Worm (Caenorhabditis elegans) whole organism, L2 larva: Measurements from ENCODE around the gene rga-3.

ENCODE experiments used
- C34F6.9 ChIP-seq: fragments of 150-350 bp; optimal IDR thresholded peaks from 2 replicates; lab custom pipeline; 2014; ENCODE audit warnings: missing biosample characterization, missing genetic modification characterization
- R02D3.7 ChIP-seq: fragments of 150-350 bp; optimal IDR thresholded peaks from 2 replicates; lab custom pipeline; 2014; ENCODE audit warnings: missing biosample characterization, missing genetic modification characterization
- Y55F3AM.14 ChIP-seq: fragments of 200-800 bp; sonication (Bioruptor generic); optimal IDR thresholded peaks from 2 replicates; lab custom pipeline; 2018; ENCODE audit warnings: mild to moderate bottlenecking, missing genetic modification characterization, missing compliant biosample characterization
- alr-1 ChIP-seq: fragments of 150-350 bp; optimal IDR thresholded peaks from 2 replicates; lab custom pipeline; 2014; ENCODE audit warnings: missing biosample characterization, missing genetic modification characterization
- ama-1 ChIP-seq: fragments of 150-350 bp; optimal IDR thresholded peaks from 2 replicates; lab custom pipeline; 2018; ENCODE audit warnings: inconsistent platforms
- blmp-1 ChIP-seq: sonication (generic microtip); optimal IDR thresholded peaks from 2 replicates; lab custom pipeline; 2017; ENCODE audit warnings: missing genetic modification characterization, mild to moderate bottlenecking, missing compliant biosample characterization, antibody characterized with exemption, moderate library complexity; ENCODE audit not compliant: insufficient read depth
- ceh-82 ChIP-seq: fragments of 150-350 bp; optimal IDR thresholded peaks from 2 replicates; lab custom pipeline; 2014; ENCODE audit warnings: missing biosample characterization, missing genetic modification characterization
- crh-2 ChIP-seq: sonication (generic microtip); optimal IDR thresholded peaks from 2 replicates; lab custom pipeline; 2017; ENCODE audit warnings: missing biosample characterization, missing genetic modification characterization
- egl-27 ChIP-seq: sonication (generic microtip); optimal IDR thresholded peaks from 3 replicates; lab custom pipeline; 2017; ENCODE audit warnings: missing biosample characterization, missing genetic modification reagents, missing genetic modification characterization
- elt-3 ChIP-seq: sonication (generic microtip); optimal IDR thresholded peaks from 2 replicates; lab custom pipeline; 2017; ENCODE audit warnings: missing biosample characterization, missing genetic modification characterization
- fos-1 ChIP-seq: fragments of 150-350 bp; optimal IDR thresholded peaks from 2 replicates; lab custom pipeline; 2014; ENCODE audit warnings: missing biosample characterization, missing genetic modification characterization
- gmeb-1 ChIP-seq: fragments of 150-350 bp; optimal IDR thresholded peaks from 2 replicates; lab custom pipeline; 2014; ENCODE audit warnings: missing biosample characterization, missing genetic modification characterization
- lin-39 ChIP-seq: fragments of 150-350 bp; optimal IDR thresholded peaks from 2 replicates; lab custom pipeline; 2014; ENCODE audit warnings: missing biosample characterization, missing genetic modification reagents, missing genetic modification characterization
- lsy-2 ChIP-seq, 2 experiments: fragments of 150-350 bp in 1 of 2; sonication (generic microtip) in 1 of 2; optimal IDR thresholded peaks; 2 replicates each; lab custom pipeline; 2014 to 2017; ENCODE audit warnings: missing biosample characterization in 2 of 2, missing genetic modification characterization in 2 of 2
- mdl-1 ChIP-seq, 2 experiments: fragments of 150-350 bp in 1 of 2; sonication (generic microtip) in 1 of 2; optimal IDR thresholded peaks; 2 replicates each; lab custom pipeline; 2017; ENCODE audit warnings: missing biosample characterization in 2 of 2, missing genetic modification characterization in 2 of 2
- nhr-10 ChIP-seq: sonication (generic microtip); optimal IDR thresholded peaks from 2 replicates; lab custom pipeline; 2017; ENCODE audit warnings: missing biosample characterization, missing genetic modification characterization
- nhr-11 ChIP-seq: fragments of 150-350 bp; optimal IDR thresholded peaks from 2 replicates; lab custom pipeline; 2014; ENCODE audit warnings: missing biosample characterization, missing genetic modification characterization
- nhr-12 ChIP-seq: fragments of 150-350 bp; optimal IDR thresholded peaks from 2 replicates; lab custom pipeline; 2014; ENCODE audit warnings: missing biosample characterization, missing genetic modification characterization
- nhr-129 ChIP-seq: fragments of 150-350 bp; optimal IDR thresholded peaks from 2 replicates; lab custom pipeline; 2014; ENCODE audit warnings: missing biosample characterization, missing genetic modification characterization
- nhr-21 ChIP-seq: fragments of 150-350 bp; optimal IDR thresholded peaks from 2 replicates; lab custom pipeline; 2014; ENCODE audit warnings: missing biosample characterization, missing genetic modification characterization
- nhr-237 ChIP-seq: fragments of 150-350 bp; optimal IDR thresholded peaks from 2 replicates; lab custom pipeline; 2014; ENCODE audit warnings: missing biosample characterization, missing genetic modification characterization
- nhr-25 ChIP-seq: fragments of 150-350 bp; sonication (generic microtip); optimal IDR thresholded peaks from 3 replicates; lab custom pipeline; 2014; ENCODE audit warnings: missing biosample characterization, missing genetic modification characterization
- nhr-6 ChIP-seq: fragments of 150-350 bp; optimal IDR thresholded peaks from 2 replicates; lab custom pipeline; 2014; ENCODE audit warnings: missing biosample characterization, missing genetic modification characterization
- sem-4 ChIP-seq: fragments of 150-350 bp; optimal IDR thresholded peaks from 2 replicates; lab custom pipeline; 2014; ENCODE audit warnings: missing biosample characterization, missing genetic modification reagents, missing genetic modification characterization
- skn-1 ChIP-seq: sonication (generic microtip); optimal IDR thresholded peaks from 2 replicates; lab custom pipeline; 2017; ENCODE audit warnings: missing biosample characterization, missing genetic modification characterization
- sma-3 ChIP-seq: sonication (generic microtip); optimal IDR thresholded peaks from 2 replicates; lab custom pipeline; 2016; ENCODE audit warnings: missing genetic modification reagents, missing genetic modification characterization, missing compliant biosample characterization
- sma-9 ChIP-seq, 2 experiments: fragments of 150-350 bp in 1 of 2; sonication (generic microtip) in 1 of 2; optimal IDR thresholded peaks; 2 replicates each; lab custom pipeline; 2014 to 2016; ENCODE audit warnings: missing genetic modification characterization in 2 of 2, mild to moderate bottlenecking in 1 of 2, missing biosample characterization in 1 of 2, missing compliant biosample characterization in 1 of 2, missing genetic modification reagents in 1 of 2, moderate library complexity in 1 of 2
- unc-55 ChIP-seq: fragments of 150-350 bp; sonication (generic microtip); optimal IDR thresholded peaks from 3 replicates; lab custom pipeline; 2014; ENCODE audit warnings: missing biosample characterization, missing genetic modification reagents, missing genetic modification characterization
- ztf-11 ChIP-seq: sonication (generic microtip); optimal IDR thresholded peaks from 2 replicates; lab custom pipeline; 2017; ENCODE audit warnings: missing biosample characterization, missing genetic modification characterization

Gene rga-3

ce11 chrV:5687115-5687979 lies 30.3 kb upstream of the rga-3 start, which contains the start of gene F25B4.7:
Gene F25B4.7 (minus strand): TSS chrV:5687226.
- peak; percentile 82 for TF ChIP-seq nhr-129 (tag; lab: Kevin White, UChicago)
- no peak for TF ChIP-seq ztf-11 (tag; lab: Kevin White, UChicago)
- TF ChIP-seq egl-27 = no peak
- TF ChIP-seq ceh-82 (tag; lab: Kevin White, UChicago) = no peak
- TF ChIP-seq nhr-237 (tag; lab: Kevin White, UChicago) = no peak
- no peak for TF ChIP-seq elt-3 (tag; lab: Kevin White, UChicago)
- TF ChIP-seq R02D3.7 = no peak
- no peak for TF ChIP-seq nhr-6
- peak; percentile 74 for TF ChIP-seq sma-9 (GFP tag; optimal IDR thresholded peaks at IDR 0.05; lab: Kevin White, UChicago)
- TF ChIP-seq sma-9 (tag; optimal IDR thresholded peaks at IDR 0.05; lab: Kevin White, UChicago) = no peak
- TF ChIP-seq crh-2 (tag; lab: Kevin White, UChicago) = peak; percentile 67
- peak; percentile 33 for TF ChIP-seq nhr-25 (tag; lab: Kevin White, UChicago)
- TF ChIP-seq fos-1 = peak; percentile 40
- TF ChIP-seq unc-55 = peak; percentile 64
- TF ChIP-seq lsy-2 (tag; optimal IDR thresholded peaks at IDR 0.05; lab: Kevin White, UChicago) = peak in 1 of 2 experiments; percentile 41
- TF ChIP-seq nhr-12 (tag; lab: Kevin White, UChicago) = no peak
- peak; percentile 41 for TF ChIP-seq nhr-21 (tag; lab: Kevin White, UChicago)
- peak; percentile 68 for TF ChIP-seq C34F6.9 (tag; lab: Kevin White, UChicago)

DNA sequence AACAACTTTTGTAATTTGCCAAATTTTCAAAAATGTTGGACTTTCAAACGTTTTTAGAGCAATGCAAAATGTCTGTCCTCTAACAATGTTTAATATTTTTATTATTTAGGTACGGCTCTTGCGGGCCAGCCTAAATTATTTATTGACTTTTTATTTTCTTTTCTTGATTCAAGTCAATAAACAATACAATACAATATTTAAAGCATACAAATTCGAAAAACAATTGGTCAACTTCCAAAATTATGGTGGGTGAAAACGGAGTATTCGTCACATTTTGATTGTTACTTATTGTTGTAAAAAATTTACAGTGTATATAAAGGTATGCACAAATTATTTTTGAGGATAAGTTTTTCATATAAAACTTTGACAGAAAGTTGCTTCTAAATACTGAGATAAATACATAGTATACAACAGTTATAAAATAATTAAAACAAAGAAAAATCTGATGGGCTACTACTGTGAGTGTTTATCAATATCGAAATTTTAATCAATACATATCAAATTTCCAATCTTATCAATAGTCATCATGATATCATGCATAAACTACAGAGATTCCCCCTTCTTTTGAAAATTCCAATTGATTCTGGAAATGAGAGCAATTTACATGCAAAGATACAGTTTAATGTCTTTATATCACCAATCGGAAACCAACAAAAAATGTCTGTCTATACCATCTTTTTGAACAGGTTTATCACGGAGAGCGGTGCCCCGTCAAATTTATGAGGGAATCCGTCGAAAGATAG lies 25.8 kb upstream of the rga-3 start, which contains the start of gene F25B4.8:
Gene F25B4.8 (minus strand): TSS at position 51 of the 743 bp plus-strand sequence.
- no peak for TF ChIP-seq lsy-2 (tag; optimal IDR thresholded peaks at IDR 0.05; lab: Kevin White, UChicago)
- TF ChIP-seq fos-1 = peak; percentile 5
- TF ChIP-seq, all 48 proteins: peak for 1

- TF ChIP-seq gmeb-1 = peak; percentile 22
- TF ChIP-seq nhr-11 = no peak
- TF ChIP-seq nhr-21 (tag; lab: Kevin White, UChicago) = peak; percentile 78
- peak; percentile 46 for TF ChIP-seq sma-9 (GFP tag; optimal IDR thresholded peaks at IDR 0.05; lab: Kevin White, UChicago)
- no peak for TF ChIP-seq sma-9 (tag; optimal IDR thresholded peaks at IDR 0.05; lab: Kevin White, UChicago)
- TF ChIP-seq nhr-129 (tag; lab: Kevin White, UChicago) = peak; percentile 26
- TF ChIP-seq sma-3 (GFP tag; lab: Kevin White, UChicago) = peak; percentile 38
- no peak for TF ChIP-seq ama-1 (lab: Kevin White, UChicago)
- TF ChIP-seq nhr-25 (tag; lab: Kevin White, UChicago) = peak; percentile 48
- TF ChIP-seq lin-39 = no peak
- TF ChIP-seq, all 48 proteins: peak for 6
Measured at ce11 chrV:5693595-5693994, 24.1 kb upstream of the rga-3 start.

ce11 chrV:5695635-5696034 lies 22.1 kb upstream of the rga-3 start:
- TF ChIP-seq gmeb-1 (no peak), nhr-129 (tag; lab: Kevin White, UChicago) (peak; percentile 16), blmp-1 (tag; lab: Kevin White, UChicago) (peak; percentile 46), skn-1 (tag; lab: Kevin White, UChicago) (no peak)
- TF ChIP-seq, all 48 proteins: peak for 2

- peak; percentile 38 for TF ChIP-seq fos-1
- no peak for TF ChIP-seq alr-1 (tag; lab: Kevin White, UChicago)
- no peak for TF ChIP-seq nhr-11
- no peak for TF ChIP-seq sma-9 (GFP tag; optimal IDR thresholded peaks at IDR 0.05; lab: Kevin White, UChicago)
- TF ChIP-seq sma-9 (tag; optimal IDR thresholded peaks at IDR 0.05; lab: Kevin White, UChicago) = no peak
Measured at ce11 chrV:5696177-5696576, 21.5 kb upstream of the rga-3 start.

- TF ChIP-seq sma-3 (GFP tag; lab: Kevin White, UChicago) (peak; percentile 31), egl-27 (peak; percentile 38), ztf-11 (tag; lab: Kevin White, UChicago) (no peak), mdl-1 (tag; optimal IDR thresholded peaks at IDR 0.05; lab: Kevin White, UChicago) (peak in 1 of 2 experiments; percentile 13), sem-4 (tag; lab: Kevin White, UChicago) (no peak), nhr-129 (tag; lab: Kevin White, UChicago) (peak; percentile 4), nhr-21 (tag; lab: Kevin White, UChicago) (peak; percentile 23), Y55F3AM.14 (GFP tag; lab: Kevin White, UChicago) (peak; percentile 0), nhr-10 (no peak), sma-9 (GFP tag; optimal IDR thresholded peaks at IDR 0.05; lab: Kevin White, UChicago) (no peak), sma-9 (tag; optimal IDR thresholded peaks at IDR 0.05; lab: Kevin White, UChicago) (no peak)
Measured at ce11 chrV:5697581-5697980, 20.1 kb upstream of the rga-3 start.
